Fruit fly (Drosophila melanogaster): ENCODE data around the gene Glut4EF.

- no peak for TF ChIP-seq pan (optimal IDR thresholded peaks at IDR 0.05)
- no peak for TF ChIP-seq psq (optimal IDR thresholded peaks at IDR 0.05)
- TF ChIP-seq CG8478 (optimal IDR thresholded peaks at IDR 0.05) = no peak
- TF ChIP-seq usp (GFP tag; optimal IDR thresholded peaks at IDR 0.05) = no peak
- no peak for TF ChIP-seq EcR (GFP tag; optimal IDR thresholded peaks at IDR 0.05)
These were observed 104.5 kb downstream of the Glut4EF start for dm6 chr3R:9978977-9979376.

Measured in whole organism.